Worm (Caenorhabditis elegans): Measurements from ENCODE around the gene lurp-1.

The lurp-1 gene

ce11 chrII:10924669-10925068, 43.9 kb downstream of the lurp-1 start (continued):
- no peak for TF ChIP-seq unc-62 (GFP tag; optimal IDR thresholded peaks at IDR 0.05 in 1 of 2)
- no peak for TF ChIP-seq unc-62 (tag; optimal IDR thresholded peaks at IDR 0.05)
- TF ChIP-seq daf-19 (GFP tag; conservative IDR thresholded peaks at IDR 0.05) = no peak
- no peak for TF ChIP-seq mdt-29 (GFP tag; IDR thresholded peaks at IDR 0.05)
- no peak for TF ChIP-seq skn-1 (tag; optimal IDR thresholded peaks at IDR 0.05)
- TF ChIP-seq ces-1 (GFP tag; optimal IDR thresholded peaks at IDR 0.05) = no peak
- no peak for TF ChIP-seq lin-38 (GFP tag; IDR thresholded peaks at IDR 0.05)
- no peak for TF ChIP-seq dpl-1 (GFP tag; optimal IDR thresholded peaks at IDR 0.05)
- TF ChIP-seq F49E8.2 (tag; optimal IDR thresholded peaks at IDR 0.05; ENCODE audit: borderline replicate concordance) = no peak
- no peak for TF ChIP-seq nhr-42 (GFP tag; IDR thresholded peaks at IDR 0.05)
- no peak for TF ChIP-seq daf-16 (GFP tag; optimal IDR thresholded peaks at IDR 0.05)
- TF ChIP-seq daf-16 (tag; optimal IDR thresholded peaks at IDR 0.05) = peak; percentile 98
- TF ChIP-seq T20F7.1 (GFP tag; optimal IDR thresholded peaks at IDR 0.05) = no peak
- no peak for TF ChIP-seq rbr-2 (tag; optimal IDR thresholded peaks at IDR 0.05)
- no peak for TF ChIP-seq mxl-2 (GFP tag; conservative IDR thresholded peaks at IDR 0.05)
- no peak for TF ChIP-seq D1046.2 (GFP tag; IDR thresholded peaks at IDR 0.05)
- TF ChIP-seq nhr-237 (tag; optimal IDR thresholded peaks at IDR 0.05) = no peak
- TF ChIP-seq T26A8.4 (GFP tag; IDR thresholded peaks at IDR 0.05) = no peak
- no peak for TF ChIP-seq Y48G9A.11 (GFP tag; IDR thresholded peaks at IDR 0.05)
- no peak for TF ChIP-seq madf-5 (GFP tag; IDR thresholded peaks at IDR 0.05)
- TF ChIP-seq lim-7 (GFP tag; IDR thresholded peaks at IDR 0.05) = no peak
- TF ChIP-seq egl-43 (GFP tag; IDR thresholded peaks at IDR 0.05) = no peak
- TF ChIP-seq tag-97 (GFP tag; IDR thresholded peaks at IDR 0.05) = no peak
- TF ChIP-seq lsy-2 (tag; optimal IDR thresholded peaks at IDR 0.05) = peak in 1 of 2 experiments; percentile 32
- no peak for TF ChIP-seq jun-1 (tag; optimal IDR thresholded peaks at IDR 0.05)
- peak; percentile 93 for TF ChIP-seq dve-1 (tag; optimal IDR thresholded peaks at IDR 0.05; ENCODE audit: insufficient read depth)
- TF ChIP-seq daf-12 (tag; optimal IDR thresholded peaks at IDR 0.05) = no peak
- no peak for TF ChIP-seq pha-4 (GFP tag; IDR thresholded peaks at IDR 0.05)
- TF ChIP-seq pha-4 (tag; optimal IDR thresholded peaks at IDR 0.05) = no peak
- TF ChIP-seq spr-1 (tag; optimal IDR thresholded peaks at IDR 0.05) = no peak
- TF ChIP-seq nhr-41 (GFP tag; IDR thresholded peaks at IDR 0.05) = no peak
- TF ChIP-seq spr-3 (GFP tag; optimal IDR thresholded peaks at IDR 0.05) = no peak
- TF ChIP-seq egl-27 (tag; optimal IDR thresholded peaks at IDR 0.05) = no peak
- TF ChIP-seq nhr-11 (tag; optimal IDR thresholded peaks at IDR 0.05) = no peak
- no peak for TF ChIP-seq fos-1 (tag; optimal IDR thresholded peaks at IDR 0.05)
- no peak for TF ChIP-seq dmd-9 (GFP tag; IDR thresholded peaks at IDR 0.05)
- TF ChIP-seq mep-1 (tag; optimal IDR thresholded peaks at IDR 0.05) = peak; percentile 63
- TF ChIP-seq ceh-62 (tag; optimal IDR thresholded peaks at IDR 0.05) = no peak
- no peak for TF ChIP-seq nhr-76 (tag; optimal IDR thresholded peaks at IDR 0.05)

- no peak for TF ChIP-seq madf-5 (GFP tag; IDR thresholded peaks at IDR 0.05)
- TF ChIP-seq unc-62 (GFP tag; optimal IDR thresholded peaks at IDR 0.05 in 1 of 2) = peak in 1 of 2 experiments; percentile 28
- TF ChIP-seq unc-62 (tag; optimal IDR thresholded peaks at IDR 0.05) = no peak
- no peak for TF ChIP-seq ceh-82 (tag; optimal IDR thresholded peaks at IDR 0.05)
- 0 out of 2 replicates have a peak, but pooled peaks have one; percentile 15 for TF ChIP-seq hmg-1.1 (GFP tag; IDR thresholded peaks at IDR 0.05)
- peak; percentile 83 for TF ChIP-seq dpl-1 (GFP tag; optimal IDR thresholded peaks at IDR 0.05)
- TF ChIP-seq hlh-30 (tag; optimal IDR thresholded peaks at IDR 0.05; ENCODE audit: insufficient read depth) = peak; percentile 55
- TF ChIP-seq mes-2 (tag; optimal IDR thresholded peaks at IDR 0.05; ENCODE audit: poor library complexity, severe bottlenecking) = peak; percentile 89
- peak; percentile 66 for TF ChIP-seq unc-130 (GFP tag; optimal IDR thresholded peaks at IDR 0.05)
- TF ChIP-seq lsy-2 (tag; optimal IDR thresholded peaks at IDR 0.05) = peak in 1 of 2 experiments; percentile 55
- TF ChIP-seq nhr-77 (tag; optimal IDR thresholded peaks at IDR 0.05) = no peak
- no peak for TF ChIP-seq zfp-2 (tag; optimal IDR thresholded peaks at IDR 0.05)
- peak; percentile 43 for TF ChIP-seq lin-38 (GFP tag; IDR thresholded peaks at IDR 0.05)
- TF ChIP-seq ZK337.2 (GFP tag; IDR thresholded peaks at IDR 0.05) = 0 out of 2 replicates have a peak, but pooled peaks have one; percentile 34
- peak in 1 of 2 experiments; percentile 41 for TF ChIP-seq mdl-1 (tag; optimal IDR thresholded peaks at IDR 0.05)
- TF ChIP-seq hlh-11 (tag; optimal IDR thresholded peaks at IDR 0.05) = peak; percentile 60
- peak; percentile 32 for TF ChIP-seq nhr-28 (tag; optimal IDR thresholded peaks at IDR 0.05)
- 0 out of 2 replicates have a peak, but pooled peaks have one; percentile 23 for TF ChIP-seq lim-7 (GFP tag; IDR thresholded peaks at IDR 0.05)
- TF ChIP-seq Y48G9A.11 (GFP tag; IDR thresholded peaks at IDR 0.05) = no peak
- TF ChIP-seq R02D3.7 (tag; optimal IDR thresholded peaks at IDR 0.05) = no peak
These were observed 45.3 kb downstream of the lurp-1 start, which contains the start of gene metr-1 for ce11 chrII:10925804-10926570. metr-1 (plus strand) TSS chrII:10926561.

All from whole organism, L4 larva.